Fruit fly (Drosophila melanogaster) Kc167 (cell line): ENCODE results near the gene sip3.

Source experiments
- Myc ChIP-seq: fragments of >200 bp; optimal IDR thresholded peaks from 2 replicates; lab custom pipeline; 2017; ENCODE audit warnings: missing external identifiers
- Sin3A ChIP-seq: fragments of >200 bp; optimal IDR thresholded peaks from 2 replicates; lab custom pipeline; 2018; ENCODE audit warnings: missing external identifiers
- h ChIP-seq: fragments of >200 bp; optimal IDR thresholded peaks from 3 replicates; lab custom pipeline; 2018; ENCODE audit warnings: missing external identifiers
- insv ChIP-seq: fragments of >200 bp; optimal IDR thresholded peaks from 3 replicates; lab custom pipeline; 2018; ENCODE audit warnings: missing external identifiers
- psq ChIP-seq: fragments of >200 bp; optimal IDR thresholded peaks from 2 replicates; lab custom pipeline; 2017; ENCODE audit warnings: missing external identifiers

dm6 chr3R:31727773-31728172, 44.2 kb upstream of the sip3 start:
- TF ChIP-seq insv (lab: Kevin White, UChicago) (no peak), psq (lab: Kevin White, UChicago) (no peak), Myc (lab: Kevin White, UChicago) (no peak), Sin3A (lab: Kevin White, UChicago) (no peak), h (lab: Kevin White, UChicago) (no peak)
